Fruit fly (Drosophila melanogaster): ENCODE results near the gene CG14441.

Gene CG14441

DNA sequence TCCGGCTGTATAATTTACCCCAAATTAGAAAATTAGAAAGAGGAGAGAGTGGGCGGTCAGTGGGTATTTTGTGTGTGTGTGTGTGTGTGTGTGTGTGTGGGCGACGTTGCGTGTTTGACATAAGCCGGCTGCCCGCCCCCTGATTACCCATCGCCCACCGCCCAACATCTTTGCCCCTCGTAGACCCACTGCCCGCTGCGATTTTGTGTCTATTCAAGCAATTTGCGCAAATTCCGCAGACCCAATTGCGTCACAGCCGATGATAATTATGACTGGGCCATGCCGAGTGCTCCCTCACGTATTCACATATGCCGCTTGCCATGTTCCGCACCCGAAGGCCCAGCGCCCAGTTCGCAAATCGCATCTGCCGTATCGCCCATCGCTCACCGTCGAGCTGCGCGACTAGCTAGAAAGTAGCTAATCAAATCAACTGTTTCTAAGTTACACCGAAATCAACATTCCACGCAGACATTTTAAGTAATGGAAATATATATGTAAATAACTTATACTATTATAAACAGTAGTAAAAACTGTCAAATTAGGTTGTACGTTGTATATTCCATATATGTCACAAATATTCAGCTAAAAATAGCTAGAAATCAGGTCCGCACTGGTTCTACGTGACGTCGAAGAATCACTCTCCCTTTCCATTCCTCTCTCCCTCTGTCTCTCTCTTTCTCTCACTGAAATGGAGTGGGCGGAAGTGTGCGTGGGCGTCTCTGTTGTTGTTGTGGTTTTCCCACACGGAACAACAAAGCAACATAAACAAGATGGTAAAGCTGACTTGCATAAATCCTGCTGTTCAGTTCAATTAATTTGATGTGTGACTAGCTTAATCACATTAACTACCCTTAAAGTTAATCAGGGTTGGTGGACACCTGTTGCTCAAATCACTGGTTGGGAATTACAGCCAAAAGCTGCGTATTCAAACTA, 42.4 kb upstream of the CG14441 start (continued):
- TF ChIP-seq Drgx (GFP tag; IDR thresholded peaks at IDR 0.05) (peak; percentile 44; the same call in 1 of the 2 replicates), Hsf (GFP tag; optimal IDR thresholded peaks at IDR 0.05) (no peak), Doc3 (GFP tag; IDR thresholded peaks at IDR 0.05; ENCODE audit: partially characterized antibody) (no peak), CG7928 (GFP tag; optimal IDR thresholded peaks at IDR 0.05) (no peak), bbx (GFP tag; IDR thresholded peaks at IDR 0.05; ENCODE audit: partially characterized antibody) (no peak), Aef1 (GFP tag; IDR thresholded peaks at IDR 0.05) (no peak), Vsx1 (GFP tag; optimal IDR thresholded peaks at IDR 0.05) (no peak), CG14050 (GFP tag; IDR thresholded peaks at IDR 0.05) (no peak), CG31224 (GFP tag; IDR thresholded peaks at IDR 0.05) (no peak), NFAT (GFP tag; IDR thresholded peaks at IDR 0.05) (no peak), CG6254 (GFP tag; optimal IDR thresholded peaks at IDR 0.05) (peak; percentile 25), salm (tag; optimal IDR thresholded peaks at IDR 0.05) (no peak), CG13624 (GFP tag; optimal IDR thresholded peaks at IDR 0.05) (no peak), gsb (GFP tag; IDR thresholded peaks at IDR 0.05) (no peak), BEAF-32 (GFP tag; optimal IDR thresholded peaks at IDR 0.05) (peak; percentile 11), tap (tag; optimal IDR thresholded peaks at IDR 0.05) (peak; percentile 22), CG12236 (GFP tag; optimal IDR thresholded peaks at IDR 0.05) (no peak), Dll (GFP tag; IDR thresholded peaks at IDR 0.05; ENCODE audit: partially characterized antibody) (peak; percentile 34; the same call in 1 of the 4 replicates), CG5953 (GFP tag; IDR thresholded peaks at IDR 0.05) (no peak), CG7357 (GFP tag; IDR thresholded peaks at IDR 0.05) (no peak), pb (GFP tag; optimal IDR thresholded peaks at IDR 0.05) (no peak), Blimp-1 (GFP tag; optimal IDR thresholded peaks at IDR 0.05) (peak; percentile 94), slbo (GFP tag; IDR thresholded peaks at IDR 0.05) (peak; percentile 54), sd (tag; optimal IDR thresholded peaks at IDR 0.05) (peak; percentile 93), run (tag; optimal IDR thresholded peaks at IDR 0.05) (no peak), gfzf (GFP tag; optimal IDR thresholded peaks at IDR 0.05) (no peak), CG14441 (GFP tag; IDR thresholded peaks at IDR 0.05) (0 out of 2 replicates have a peak, but pooled peaks have one; percentile 28), Bteb2 (GFP tag; optimal IDR thresholded peaks at IDR 0.05) (no peak), corto (GFP tag; optimal IDR thresholded peaks at IDR 0.05) (no peak), Atf6 (GFP tag; IDR thresholded peaks at IDR 0.05) (peak; percentile 51; the same call in 1 of the 2 replicates), Hr3 (GFP tag; optimal IDR thresholded peaks at IDR 0.05) (peak; percentile 10), CG17912 (GFP tag; optimal IDR thresholded peaks at IDR 0.05) (no peak), CG12942 (GFP tag; optimal IDR thresholded peaks at IDR 0.05) (no peak), Eip74EF (GFP tag; optimal IDR thresholded peaks at IDR 0.05) (peak in 1 of 2 experiments; percentile 63), CHES-1-like (GFP tag; optimal IDR thresholded peaks at IDR 0.05) (no peak), CG3407 (GFP tag; optimal IDR thresholded peaks at IDR 0.05) (no peak), ci (GFP tag; IDR thresholded peaks at IDR 0.05) (no peak), z (GFP tag; IDR thresholded peaks at IDR 0.05) (no peak), Hr78 (GFP tag; optimal IDR thresholded peaks at IDR 0.05) (no peak), bowl (GFP tag; IDR thresholded peaks at IDR 0.05) (no peak), dysf (GFP tag; IDR thresholded peaks at IDR 0.05) (peak; percentile 53; the same call in 1 of the 3 replicates), CG15479 (GFP tag; optimal IDR thresholded peaks at IDR 0.05) (peak; percentile 53), CG4360 (GFP tag; IDR thresholded peaks at IDR 0.05) (peak; percentile 79), Jarid2 (GFP tag; optimal IDR thresholded peaks at IDR 0.05) (no peak), Mrtf (GFP tag; IDR thresholded peaks at IDR 0.05) (no peak), cas (GFP tag; IDR thresholded peaks at IDR 0.05) (no peak), BtbVII (GFP tag; optimal IDR thresholded peaks at IDR 0.05) (peak; percentile 76), CG16815 (GFP tag; optimal IDR thresholded peaks at IDR 0.05) (no peak)

Data from whole organism, embryonic.